Worm (Caenorhabditis elegans) whole organism, early embryonic: ENCODE data around the gene npr-28.

ENCODE experiments used
- B0310.2 ChIP-seq: sonication (generic microtip); optimal IDR thresholded peaks from 2 replicates; lab custom pipeline; 2016; ENCODE audit warnings: mild to moderate bottlenecking, missing genetic modification characterization, missing compliant biosample characterization
- aly-1 ChIP-seq: sonication (generic microtip); optimal IDR thresholded peaks from 2 replicates; lab custom pipeline; 2016; ENCODE audit warnings: missing genetic modification characterization, missing compliant biosample characterization
- ama-1 ChIP-seq: fragments of 150-350 bp; optimal IDR thresholded peaks from 2 replicates; lab custom pipeline; 2014
- ceh-13 ChIP-seq: fragments of 200-800 bp; sonication (Bioruptor generic); optimal IDR thresholded peaks from 2 replicates; lab custom pipeline; 2018; ENCODE audit warnings: mild to moderate bottlenecking, missing genetic modification characterization, missing compliant biosample characterization
- ceh-36 ChIP-seq: sonication (generic microtip); optimal IDR thresholded peaks from 2 replicates; lab custom pipeline; 2016; ENCODE audit warnings: missing genetic modification characterization, inconsistent platforms, missing compliant biosample characterization
- ets-7 ChIP-seq: sonication (generic microtip); optimal IDR thresholded peaks from 2 replicates; lab custom pipeline; 2016; ENCODE audit warnings: missing genotype, missing genetic modification characterization, missing compliant biosample characterization
- flt-1 ChIP-seq: fragments of 200-800 bp; sonication (Bioruptor generic); IDR thresholded peaks from 2 replicates; pipeline ENCODE4 v1.3.6; 2022; ENCODE audit warnings: missing genetic modification characterization, missing compliant biosample characterization
- hmbx-1 ChIP-seq: sonication (generic microtip); optimal IDR thresholded peaks from 2 replicates; lab custom pipeline; 2016; ENCODE audit warnings: mild to moderate bottlenecking, missing genetic modification characterization, missing compliant biosample characterization
- hmg-4 ChIP-seq: fragments of 200-800 bp; sonication (Bioruptor generic); optimal IDR thresholded peaks from 2 replicates; lab custom pipeline; 2018; ENCODE audit warnings: mild to moderate bottlenecking, missing genetic modification characterization, missing compliant biosample characterization
- pes-1 ChIP-seq: fragments of 200-800 bp; sonication (Bioruptor generic); IDR thresholded peaks from 2 replicates; pipeline ENCODE4 v1.3.6; 2022; ENCODE audit warnings: missing genetic modification reagents, missing genetic modification characterization, missing compliant biosample characterization
- sea-1 ChIP-seq: fragments of 200-800 bp; sonication (Bioruptor generic); conservative IDR thresholded peaks from 2 replicates; pipeline ENCODE4 v1.3.6; 2022; ENCODE audit warnings: missing genetic modification characterization, missing compliant biosample characterization
- tbx-11 ChIP-seq: fragments of 200-800 bp; sonication (Bioruptor generic); IDR thresholded peaks from 2 replicates; pipeline ENCODE4 v1.3.6; 2022; ENCODE audit warnings: missing genetic modification characterization, missing compliant biosample characterization
- tbx-37 ChIP-seq: fragments of 200-800 bp; sonication (Bioruptor generic); conservative IDR thresholded peaks from 2 replicates; pipeline ENCODE4 v1.3.6; 2022; ENCODE audit warnings: missing genetic modification reagents, missing genetic modification characterization, missing compliant biosample characterization

DNA sequence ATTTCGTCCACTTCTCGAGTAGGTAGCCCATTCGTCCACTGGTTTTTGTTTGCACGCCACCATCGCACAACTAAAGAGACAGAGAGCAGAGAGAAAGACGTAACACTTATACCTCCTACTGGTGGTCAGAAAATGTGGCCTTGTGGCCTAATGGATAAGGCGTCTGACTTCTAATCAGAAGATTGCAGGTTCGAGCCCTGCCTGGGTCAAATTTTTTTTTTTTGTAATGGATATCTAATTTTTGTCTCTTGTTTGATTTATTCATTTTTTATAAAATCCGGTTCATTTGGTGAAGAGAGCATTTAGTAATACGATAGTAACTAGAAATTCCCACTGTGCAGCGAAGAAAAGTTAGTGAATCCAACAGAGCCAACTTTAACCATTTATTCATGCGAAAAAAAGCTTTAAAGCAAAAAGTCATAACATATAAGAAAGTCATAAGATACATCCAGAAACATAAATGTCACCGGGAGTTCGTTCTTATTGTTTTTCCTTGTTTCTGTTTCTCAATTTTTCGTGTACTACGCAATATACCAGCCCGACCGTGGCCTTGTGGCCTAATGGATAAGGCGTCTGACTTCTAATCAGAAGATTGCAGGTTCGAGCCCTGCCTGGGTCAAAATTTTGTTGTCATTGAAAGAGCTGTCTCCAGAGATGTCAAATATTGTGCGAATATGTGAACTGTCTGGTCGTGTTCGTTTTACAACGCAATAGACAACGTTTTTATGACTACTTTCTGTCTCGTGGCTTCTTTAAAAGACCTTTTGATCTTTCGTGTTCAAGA lies 35.4 kb upstream of the npr-28 start:
- TF ChIP-seq ama-1 (lab: Kevin White, UChicago): no peak
- peak; percentile 92 for TF ChIP-seq flt-1 (GFP tag; lab: Robert Waterston, UW)
- peak; percentile 81 for TF ChIP-seq ets-7 (tag; lab: Kevin White, UChicago)
- TF ChIP-seq aly-1 (tag; lab: Kevin White, UChicago): peak; percentile 83
- TF ChIP-seq ceh-36 (tag; lab: Kevin White, UChicago): peak; percentile 87
- peak; percentile 81 for TF ChIP-seq tbx-37 (GFP tag; lab: Robert Waterston, UW)
- TF ChIP-seq hmbx-1 (tag; lab: Kevin White, UChicago): peak; percentile 68
- peak; percentile 68 for TF ChIP-seq B0310.2
- peak; percentile 75 for TF ChIP-seq ceh-13 (GFP tag; lab: Kevin White, UChicago)
- TF ChIP-seq pes-1 (GFP tag; lab: Robert Waterston, UW): peak; percentile 93
- peak; percentile 84 for TF ChIP-seq sea-1 (GFP tag; lab: Robert Waterston, UW)
- peak; percentile 64 for TF ChIP-seq hmg-4 (GFP tag; lab: Kevin White, UChicago)
- TF ChIP-seq tbx-11: peak; percentile 87
